Fruit fly (Drosophila melanogaster): ENCODE results near the gene Had1.

The Had1 gene

dm6 chrX:16263415-16263814, 45.1 kb downstream of the Had1 start (continued):
- TF ChIP-seq az2 (GFP tag; optimal IDR thresholded peaks at IDR 0.05) (peak; percentile 73), NK7.1 (GFP tag; optimal IDR thresholded peaks at IDR 0.05) (peak; percentile 1), CG13424 (tag; optimal IDR thresholded peaks at IDR 0.05) (peak; percentile 82), TFAM (GFP tag; optimal IDR thresholded peaks at IDR 0.05) (no peak), CG15479 (GFP tag; optimal IDR thresholded peaks at IDR 0.05) (no peak), CG30403 (GFP tag; optimal IDR thresholded peaks at IDR 0.05) (peak; percentile 68), CG6272 (GFP tag; IDR thresholded peaks at IDR 0.05) (peak; percentile 53; the same call in 1 of the 2 replicates), CG10274 (GFP tag; optimal IDR thresholded peaks at IDR 0.05) (peak; percentile 31), CG12744 (GFP tag; optimal IDR thresholded peaks at IDR 0.05) (peak; percentile 21), pnt (GFP tag; optimal IDR thresholded peaks at IDR 0.05) (peak; percentile 48), esg (GFP tag; conservative IDR thresholded peaks at IDR 0.05) (peak; percentile 77), CG34376 (GFP tag; optimal IDR thresholded peaks at IDR 0.05) (peak; percentile 56), Rx (GFP tag; IDR thresholded peaks at IDR 0.05) (peak; percentile 60), trem (tag; optimal IDR thresholded peaks at IDR 0.05) (peak; percentile 69), sima (GFP tag; optimal IDR thresholded peaks at IDR 0.05) (no peak), CG4328 (GFP tag; optimal IDR thresholded peaks at IDR 0.05) (peak; percentile 1), CG11247 (GFP tag; IDR thresholded peaks at IDR 0.05) (peak; percentile 42; the same call in 1 of the 2 replicates), so (GFP tag; IDR thresholded peaks at IDR 0.05) (peak; percentile 70; the same call in 1 of the 3 replicates), Mes4 (GFP tag; optimal IDR thresholded peaks at IDR 0.05) (peak; percentile 18), Fer1 (GFP tag; optimal IDR thresholded peaks at IDR 0.05) (peak; percentile 84), CG10979 (tag; optimal IDR thresholded peaks at IDR 0.05) (peak; percentile 84), CG17912 (GFP tag; optimal IDR thresholded peaks at IDR 0.05) (no peak), CG8089 (GFP tag; optimal IDR thresholded peaks at IDR 0.05) (peak; percentile 45), CG15073 (GFP tag; optimal IDR thresholded peaks at IDR 0.05) (peak; percentile 38), CG8478 (optimal IDR thresholded peaks at IDR 0.05) (no peak), CG12769 (tag; optimal IDR thresholded peaks at IDR 0.05) (peak; percentile 87), CG31441 (GFP tag; IDR thresholded peaks at IDR 0.05) (peak; percentile 84), CG7928 (GFP tag; optimal IDR thresholded peaks at IDR 0.05) (no peak), Antp (GFP tag; optimal IDR thresholded peaks at IDR 0.05) (peak; percentile 37), sug (tag; optimal IDR thresholded peaks at IDR 0.05) (peak; percentile 51), ham (GFP tag; IDR thresholded peaks at IDR 0.05) (no peak), Deaf1 (tag; optimal IDR thresholded peaks at IDR 0.05) (peak; percentile 50), insv (GFP tag; optimal IDR thresholded peaks at IDR 0.05) (no peak), slbo (GFP tag; IDR thresholded peaks at IDR 0.05) (peak; percentile 77), Hr3 (GFP tag; optimal IDR thresholded peaks at IDR 0.05) (peak; percentile 66), ATbp (GFP tag; optimal IDR thresholded peaks at IDR 0.05) (peak; percentile 72), slou (GFP tag; optimal IDR thresholded peaks at IDR 0.05) (peak; percentile 67), CG12299 (tag; optimal IDR thresholded peaks at IDR 0.05) (peak; percentile 66), schlank (tag; optimal IDR thresholded peaks at IDR 0.05) (peak; percentile 53), hkb (optimal IDR thresholded peaks at IDR 0.05) (no peak), hkb (GFP tag; IDR thresholded peaks at IDR 0.05) (peak; percentile 89), NfI (GFP tag; optimal IDR thresholded peaks at IDR 0.05) (peak; percentile 70), lola (GFP tag; optimal IDR thresholded peaks at IDR 0.05) (peak in 1 of 3 experiments; percentile 79), Bteb2 (GFP tag; optimal IDR thresholded peaks at IDR 0.05) (peak; percentile 45), crc (GFP tag; optimal IDR thresholded peaks at IDR 0.05) (no peak), HmgZ (tag; optimal IDR thresholded peaks at IDR 0.05) (peak; percentile 71), CG14014 (GFP tag; IDR thresholded peaks at IDR 0.05) (peak; percentile 81), nerfin-1 (tag; optimal IDR thresholded peaks at IDR 0.05) (peak; percentile 75), H2.0 (GFP tag; IDR thresholded peaks at IDR 0.05) (peak; percentile 75), luna (GFP tag; optimal IDR thresholded peaks at IDR 0.05) (peak; percentile 26), Sox102F (GFP tag; optimal IDR thresholded peaks at IDR 0.05) (peak; percentile 78), CG10366 (GFP tag; IDR thresholded peaks at IDR 0.05) (peak; percentile 76)

Measured in whole organism, embryonic.